Worm (Caenorhabditis elegans) whole organism, midembryonic: ENCODE measurements around the gene F52C12.6.

Experiments
- cog-1 ChIP-seq: sonication (generic microtip); optimal IDR thresholded peaks from 2 replicates; lab custom pipeline; 2016; ENCODE audit warnings: missing genetic modification characterization, missing compliant biosample characterization
- flt-1 ChIP-seq: fragments of 200-800 bp; sonication (Bioruptor generic); IDR thresholded peaks from 2 replicates; pipeline ENCODE4 v1.3.6; 2022; ENCODE audit warnings: missing genetic modification characterization, missing compliant biosample characterization
- klf-2 ChIP-seq: fragments of 200-800 bp; sonication (Bioruptor generic); conservative IDR thresholded peaks from 2 replicates; pipeline ENCODE4 v1.3.6; 2022; ENCODE audit warnings: missing genetic modification reagents, missing genetic modification characterization, missing compliant biosample characterization
- med-1 ChIP-seq: sonication (generic microtip); optimal IDR thresholded peaks from 2 replicates; lab custom pipeline; 2017; ENCODE audit warnings: missing genetic modification characterization, mild to moderate bottlenecking, missing compliant biosample characterization, antibody characterized with exemption, missing genetic modification reagents; ENCODE audit not compliant: insufficient read depth
- ref-1 ChIP-seq: fragments of 200-800 bp; sonication (Bioruptor generic); conservative IDR thresholded peaks from 2 replicates; pipeline ENCODE4 v1.3.6; 2022; ENCODE audit warnings: missing genetic modification reagents, missing genetic modification characterization, missing compliant biosample characterization

ce11 chrIV:1971078-1971477, 14.6 kb downstream of the F52C12.6 start:
- TF ChIP-seq klf-2 (GFP tag; lab: Robert Waterston, UW): no peak
- TF ChIP-seq ref-1 (GFP tag; lab: Robert Waterston, UW): no peak
- no peak for TF ChIP-seq flt-1 (GFP tag; lab: Robert Waterston, UW)
- TF ChIP-seq cog-1 (tag; lab: Kevin White, UChicago): no peak
- no peak for TF ChIP-seq med-1
